Worm (Caenorhabditis elegans) whole organism, young adult: ENCODE measurements around the gene nxf-1.

Experiments
- B0336.3 ChIP-seq: fragments of 200-800 bp; sonication (Bioruptor generic); IDR thresholded peaks from 2 replicates; pipeline ENCODE4 v1.3.6; 2022; ENCODE audit warnings: missing genetic modification characterization, missing compliant biosample characterization
- C06A6.2 ChIP-seq: fragments of 200-800 bp; sonication (Bioruptor generic); conservative IDR thresholded peaks from 2 replicates; pipeline ENCODE4 v1.3.6; 2022; ENCODE audit warnings: missing genetic modification characterization, missing compliant biosample characterization
- D2030.7 ChIP-seq: fragments of 200-800 bp; sonication (Bioruptor generic); IDR thresholded peaks from 2 replicates; pipeline ENCODE4 v1.3.6; 2022; ENCODE audit warnings: missing genetic modification reagents, missing genetic modification characterization, missing compliant biosample characterization
- F10E7.11 ChIP-seq: sonication (generic microtip); optimal IDR thresholded peaks from 2 replicates; lab custom pipeline; 2017; ENCODE audit warnings: mild to moderate bottlenecking, missing genetic modification characterization, moderate library complexity, missing compliant biosample characterization
- F39B2.1 ChIP-seq: fragments of 200-800 bp; sonication (Bioruptor generic); IDR thresholded peaks from 2 replicates; pipeline ENCODE4 v1.3.6; 2022; ENCODE audit warnings: missing genetic modification reagents, missing genetic modification characterization, missing compliant biosample characterization
- F55B11.4 ChIP-seq: sonication (generic microtip); optimal IDR thresholded peaks from 2 replicates; lab custom pipeline; 2016; ENCODE audit warnings: missing compliant biosample characterization, missing genetic modification characterization, borderline replicate concordance; ENCODE audit not compliant: insufficient read depth
- T26A5.8 ChIP-seq: sonication (generic microtip); optimal IDR thresholded peaks from 2 replicates; lab custom pipeline; 2016; ENCODE audit warnings: missing genetic modification characterization, missing compliant biosample characterization
- Y53F4B.3 ChIP-seq: fragments of 200-800 bp; sonication (Bioruptor generic); IDR thresholded peaks from 2 replicates; pipeline ENCODE4 v1.3.6; 2022; ENCODE audit warnings: missing genetic modification reagents, missing genetic modification characterization, missing compliant biosample characterization
- attf-3 ChIP-seq: fragments of 200-800 bp; sonication (Bioruptor generic); conservative IDR thresholded peaks from 2 replicates; pipeline ENCODE4 v1.3.6; 2022; ENCODE audit warnings: missing genetic modification reagents, missing genetic modification characterization, missing compliant biosample characterization
- attf-6 ChIP-seq: fragments of 200-800 bp; sonication (Bioruptor generic); IDR thresholded peaks from 2 replicates; pipeline ENCODE4 v1.3.6; 2022; ENCODE audit warnings: missing genetic modification reagents, missing genetic modification characterization, missing compliant biosample characterization
- bed-2 ChIP-seq: fragments of 200-800 bp; sonication (Bioruptor generic); IDR thresholded peaks from 2 replicates; pipeline ENCODE4 v1.3.6; 2022; ENCODE audit warnings: missing genetic modification reagents, missing genetic modification characterization, missing compliant biosample characterization
- ceh-40 ChIP-seq: fragments of 200-800 bp; sonication (Bioruptor generic); IDR thresholded peaks from 2 replicates; pipeline ENCODE4 v1.3.6; 2022; ENCODE audit warnings: missing genetic modification characterization, missing compliant biosample characterization
- ceh-79 ChIP-seq: sonication (generic microtip); optimal IDR thresholded peaks from 2 replicates; lab custom pipeline; 2017; ENCODE audit warnings: mild to moderate bottlenecking, missing genetic modification characterization, missing compliant biosample characterization
- chd-7 ChIP-seq: sonication (generic microtip); optimal IDR thresholded peaks from 2 replicates; lab custom pipeline; 2016; ENCODE audit warnings: mild to moderate bottlenecking, missing genetic modification characterization, moderate library complexity, missing compliant biosample characterization
- dox-1 ChIP-seq: fragments of 200-800 bp; sonication (Bioruptor generic); IDR thresholded peaks from 2 replicates; pipeline ENCODE4 v1.3.6; 2022; ENCODE audit warnings: missing genetic modification reagents, missing genetic modification characterization, missing compliant biosample characterization
- dpl-1 ChIP-seq: fragments of 150-350 bp; optimal IDR thresholded peaks from 2 replicates; lab custom pipeline; 2014; ENCODE audit warnings: missing biosample characterization, missing genetic modification reagents, missing genetic modification characterization
- efl-1 ChIP-seq: fragments of 150-350 bp; optimal IDR thresholded peaks from 2 replicates; lab custom pipeline; 2014; ENCODE audit warnings: missing biosample characterization, missing genetic modification reagents, missing genetic modification characterization
- egrh-3 ChIP-seq: fragments of 200-800 bp; sonication (Bioruptor generic); IDR thresholded peaks from 2 replicates; pipeline ENCODE4 v1.3.6; 2022; ENCODE audit warnings: missing genetic modification reagents, missing genetic modification characterization, missing compliant biosample characterization
- ets-4 ChIP-seq: fragments of 200-800 bp; sonication (Bioruptor generic); optimal IDR thresholded peaks from 2 replicates; lab custom pipeline; 2018; ENCODE audit warnings: mild to moderate bottlenecking, missing genetic modification characterization, missing compliant biosample characterization
- gei-17 ChIP-seq: fragments of 200-800 bp; sonication (Bioruptor generic); optimal IDR thresholded peaks from 2 replicates; lab custom pipeline; 2018; ENCODE audit warnings: mild to moderate bottlenecking, missing genetic modification characterization, missing compliant biosample characterization
- hmg-20 ChIP-seq: fragments of 200-800 bp; sonication (Bioruptor generic); IDR thresholded peaks from 2 replicates; pipeline ENCODE4 v1.3.6; 2022; ENCODE audit warnings: missing genetic modification reagents, missing genetic modification characterization, missing compliant biosample characterization
- let-526 ChIP-seq: fragments of 200-800 bp; sonication (Bioruptor generic); IDR thresholded peaks from 2 replicates; pipeline ENCODE4 v1.3.6; 2022; ENCODE audit warnings: missing genetic modification reagents, missing genetic modification characterization, missing compliant biosample characterization
- madf-3 ChIP-seq: fragments of 200-800 bp; sonication (Bioruptor generic); IDR thresholded peaks from 2 replicates; pipeline ENCODE4 v1.3.6; 2022; ENCODE audit warnings: missing genetic modification reagents, missing genetic modification characterization, missing compliant biosample characterization
- madf-6 ChIP-seq: fragments of 200-800 bp; sonication (Bioruptor generic); IDR thresholded peaks from 2 replicates; pipeline ENCODE4 v1.3.6; 2022; ENCODE audit warnings: missing genetic modification reagents, missing genetic modification characterization, missing compliant biosample characterization
- mes-4 ChIP-seq: sonication (generic microtip); optimal IDR thresholded peaks from 2 replicates; lab custom pipeline; 2016; ENCODE audit warnings: missing genotype, missing genetic modification characterization, missing compliant biosample characterization
- nhr-120 ChIP-seq: fragments of 200-800 bp; sonication (Bioruptor generic); IDR thresholded peaks from 2 replicates; pipeline ENCODE4 v1.3.6; 2022; ENCODE audit warnings: missing genetic modification characterization, missing compliant biosample characterization
- nhr-27 ChIP-seq: fragments of 200-800 bp; sonication (Bioruptor generic); optimal IDR thresholded peaks from 2 replicates; lab custom pipeline; 2018; ENCODE audit warnings: mild to moderate bottlenecking, missing genetic modification characterization, moderate library complexity, missing compliant biosample characterization
- nhr-90 ChIP-seq: sonication (generic microtip); optimal IDR thresholded peaks from 2 replicates; lab custom pipeline; 2016; ENCODE audit warnings: missing genotype, mild to moderate bottlenecking, missing genetic modification characterization, missing compliant biosample characterization
- repo-1 ChIP-seq: sonication (generic microtip); optimal IDR thresholded peaks from 2 replicates; lab custom pipeline; 2017; ENCODE audit warnings: mild to moderate bottlenecking, missing genetic modification characterization, missing compliant biosample characterization
- rpc-1 ChIP-seq, 2 experiments: fragments of 150-350 bp in 1 of 2; sonication (generic microtip) in 1 of 2; optimal IDR thresholded peaks; 2 replicates each; lab custom pipeline; 2014 to 2018; ENCODE audit warnings: missing biosample characterization in 1 of 2, missing genetic modification characterization in 1 of 2, missing genetic modification reagents in 1 of 2, missing genotype in 1 of 2
- sdz-38 ChIP-seq: sonication (generic microtip); optimal IDR thresholded peaks from 2 replicates; lab custom pipeline; 2016; ENCODE audit warnings: missing genotype, missing genetic modification characterization, missing compliant biosample characterization
- snpc-1.1 ChIP-seq: sonication (generic microtip); optimal IDR thresholded peaks from 2 replicates; lab custom pipeline; 2017; ENCODE audit warnings: missing genetic modification characterization, mild to moderate bottlenecking, missing compliant biosample characterization, antibody characterized with exemption, moderate library complexity, missing genotype, missing genetic modification reagents; ENCODE audit not compliant: insufficient read depth
- somi-1 ChIP-seq: fragments of 200-800 bp; sonication (Bioruptor generic); optimal IDR thresholded peaks from 2 replicates; lab custom pipeline; 2018; ENCODE audit warnings: mild to moderate bottlenecking, missing genetic modification characterization, missing compliant biosample characterization
- zfh-2 ChIP-seq: fragments of 200-800 bp; sonication (Bioruptor generic); conservative IDR thresholded peaks from 2 replicates; pipeline ENCODE4 v1.3.6; 2022; ENCODE audit warnings: missing genetic modification reagents, missing genetic modification characterization, missing compliant biosample characterization

nxf-1 gene

ce11 chrV:14446453-14446852, 31.6 kb upstream of the nxf-1 start:
- no peak for TF ChIP-seq attf-3
- TF ChIP-seq zfh-2 (GFP tag; lab: Robert Waterston, UW) = peak; percentile 56; the same call in 1 of the 2 replicates

ce11 chrV:14440841-14441240, 26.0 kb upstream of the nxf-1 start, which contains the start of gene F23B12.4:
F23B12.4 (plus strand) TSS chrV:14441141.
- TF ChIP-seq dox-1 (GFP tag; lab: Robert Waterston, UW) = no peak
- TF ChIP-seq ceh-79 = no peak
- TF ChIP-seq T26A5.8 (tag; lab: Kevin White, UChicago) = no peak
- TF ChIP-seq ceh-40 (GFP tag; lab: Robert Waterston, UW) = no peak
- no peak for TF ChIP-seq dpl-1 (GFP tag; lab: Kevin White, UChicago)
- TF ChIP-seq nhr-90 = no peak
- TF ChIP-seq egrh-3 (GFP tag; lab: Robert Waterston, UW) = no peak
- TF ChIP-seq efl-1 (GFP tag; lab: Kevin White, UChicago) = no peak
- no peak for TF ChIP-seq F55B11.4 (tag; lab: Kevin White, UChicago)

- TF ChIP-seq F39B2.1 (GFP tag; lab: Robert Waterston, UW) = no peak
- TF ChIP-seq mes-4 = no peak
- TF ChIP-seq snpc-1.1 = no peak
- TF ChIP-seq gei-17 (GFP tag; lab: Kevin White, UChicago) = no peak
- no peak for TF ChIP-seq somi-1
- no peak for TF ChIP-seq Y53F4B.3 (GFP tag; lab: Robert Waterston, UW)
- TF ChIP-seq B0336.3 (GFP tag; lab: Robert Waterston, UW) = no peak
Observed at ce11 chrV:14439236-14439635, 24.4 kb upstream of the nxf-1 start.

ce11 chrV:14438099-14438739, 23.4 kb upstream of the nxf-1 start:
- TF ChIP-seq egrh-3 (GFP tag; lab: Robert Waterston, UW) (no peak), repo-1 (no peak), hmg-20 (no peak), ets-4 (GFP tag; lab: Kevin White, UChicago) (no peak), nhr-90 (no peak), D2030.7 (GFP tag; lab: Robert Waterston, UW) (no peak), rpc-1 (optimal IDR thresholded peaks at IDR 0.05; lab: Kevin White, UChicago) (no peak), rpc-1 (tag; optimal IDR thresholded peaks at IDR 0.05; lab: Kevin White, UChicago) (no peak), chd-7 (tag; lab: Kevin White, UChicago) (no peak), nhr-27 (tag; lab: Kevin White, UChicago) (no peak), bed-2 (GFP tag; lab: Robert Waterston, UW) (no peak), attf-6 (no peak), F10E7.11 (tag; lab: Kevin White, UChicago) (no peak), Y53F4B.3 (GFP tag; lab: Robert Waterston, UW) (no peak), C06A6.2 (GFP tag; lab: Robert Waterston, UW) (no peak), madf-6 (GFP tag; lab: Robert Waterston, UW) (no peak), nhr-120 (GFP tag; lab: Robert Waterston, UW) (no peak)

ce11 chrV:14437355-14437754, 22.5 kb upstream of the nxf-1 start:
- TF ChIP-seq madf-3 (GFP tag; lab: Robert Waterston, UW) (no peak), T26A5.8 (tag; lab: Kevin White, UChicago) (no peak), sdz-38 (tag; lab: Kevin White, UChicago) (no peak), let-526 (GFP tag; lab: Robert Waterston, UW) (no peak), nhr-120 (GFP tag; lab: Robert Waterston, UW) (no peak)
- TF ChIP-seq, all 124 proteins: peak for 0
